Worm (Caenorhabditis elegans) whole organism, midembryonic: Measurements from ENCODE around the gene clec-59.

ENCODE experiments used
- flt-1 ChIP-seq: fragments of 200-800 bp; sonication (Bioruptor generic); IDR thresholded peaks from 2 replicates; pipeline ENCODE4 v1.3.6; 2022; ENCODE audit warnings: missing genetic modification characterization, missing compliant biosample characterization
- ztf-23 ChIP-seq: fragments of 200-800 bp; sonication (Bioruptor generic); IDR thresholded peaks from 2 replicates; pipeline ENCODE4 v1.3.6; 2022; ENCODE audit warnings: missing genetic modification reagents, missing genetic modification characterization, missing compliant biosample characterization

DNA sequence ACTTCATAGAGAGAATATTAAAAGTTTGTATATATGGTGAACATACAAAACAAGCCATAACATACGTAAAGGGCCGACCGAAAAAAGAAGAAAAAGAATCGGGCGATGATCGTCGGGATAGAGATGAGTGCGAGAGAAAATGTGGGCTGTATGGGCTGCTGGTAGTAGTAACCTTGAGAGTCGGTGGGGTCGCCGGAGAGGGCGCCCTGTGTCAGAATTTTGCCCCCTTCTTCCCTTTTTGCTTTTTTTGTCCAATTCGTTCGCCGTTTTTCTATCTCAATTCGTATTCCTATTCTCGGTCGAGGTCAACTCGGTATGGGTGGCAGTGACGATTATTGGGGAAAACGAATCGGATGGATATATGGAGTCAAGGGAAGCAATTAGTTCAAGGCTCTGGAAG is 26.7 kb upstream of the clec-59 start:
- TF ChIP-seq ztf-23 (no peak), flt-1 (GFP tag; lab: Robert Waterston, UW) (no peak)
